Fruit fly (Drosophila melanogaster) whole organism, embryonic: ENCODE data around the gene ihog.

ENCODE experiments used
- Bdp1 ChIP-seq: fragments of 200-800 bp; sonication (Bioruptor generic); optimal IDR thresholded peaks from 3 replicates; lab custom pipeline; 2016; ENCODE audit warnings: missing biosample characterization, missing genetic modification characterization
- CG10321 ChIP-seq: fragments of 200-800 bp; sonication (Bioruptor generic); IDR thresholded peaks from 2 replicates; pipeline ENCODE4 v1.3.6; 2022; ENCODE audit warnings: missing biosample characterization, missing genetic modification characterization
- CG10366 ChIP-seq: fragments of 200-800 bp; sonication (Bioruptor generic); IDR thresholded peaks from 2 replicates; pipeline ENCODE4 v1.3.6; 2022; ENCODE audit warnings: missing biosample characterization, missing genetic modification characterization
- CG11398 ChIP-seq: fragments of 200-800 bp; sonication (Bioruptor generic); optimal IDR thresholded peaks from 2 replicates; lab custom pipeline; 2016; ENCODE audit warnings: missing biosample characterization, missing genetic modification characterization
- CG11723 ChIP-seq: fragments of 200-800 bp; sonication (Bioruptor generic); optimal IDR thresholded peaks from 2 replicates; lab custom pipeline; 2017; ENCODE audit warnings: missing biosample characterization, mild to moderate bottlenecking, missing genetic modification characterization
- CG12744 ChIP-seq: fragments of 200-800 bp; sonication (Bioruptor generic); optimal IDR thresholded peaks from 2 replicates; lab custom pipeline; 2016; ENCODE audit warnings: missing biosample characterization, missing genetic modification characterization
- CG15269 ChIP-seq: fragments of 200-800 bp; sonication (Bioruptor generic); optimal IDR thresholded peaks from 2 replicates; lab custom pipeline; 2018; ENCODE audit warnings: missing biosample characterization, mild to moderate bottlenecking, missing genetic modification characterization, moderate library complexity
- CG15479 ChIP-seq: fragments of 200-800 bp; sonication (Bioruptor generic); optimal IDR thresholded peaks from 3 replicates; lab custom pipeline; 2019; ENCODE audit warnings: missing biosample characterization, mild to moderate bottlenecking, missing genetic modification characterization, moderate library complexity
- CG1603 ChIP-seq: fragments of 200-800 bp; sonication (Bioruptor generic); optimal IDR thresholded peaks from 2 replicates; lab custom pipeline; 2019; ENCODE audit warnings: missing biosample characterization, mild to moderate bottlenecking, missing genetic modification characterization, moderate library complexity
- CG17186 ChIP-seq: fragments of 200-800 bp; sonication (Bioruptor generic); optimal IDR thresholded peaks from 3 replicates; lab custom pipeline; 2017; ENCODE audit warnings: missing biosample characterization, missing genetic modification reagents, missing genetic modification characterization
- CG17829 ChIP-seq: fragments of 200-800 bp; optimal IDR thresholded peaks from 2 replicates; lab custom pipeline; 2019; ENCODE audit warnings: missing biosample characterization, mild to moderate bottlenecking, missing genetic modification characterization, moderate library complexity
- CG18262 ChIP-seq: fragments of 200-800 bp; optimal IDR thresholded peaks from 3 replicates; lab custom pipeline; 2019; ENCODE audit warnings: missing biosample characterization, mild to moderate bottlenecking, missing genetic modification characterization, moderate library complexity
- CG18619 ChIP-seq: fragments of 200-800 bp; sonication (Bioruptor generic); optimal IDR thresholded peaks from 3 replicates; lab custom pipeline; 2017; ENCODE audit warnings: missing biosample characterization, mild to moderate bottlenecking, missing genetic modification characterization
- CG2875 ChIP-seq: fragments of 200-800 bp; sonication (Bioruptor generic); optimal IDR thresholded peaks from 2 replicates; lab custom pipeline; 2017; ENCODE audit warnings: missing biosample characterization, mild to moderate bottlenecking, missing genetic modification characterization, missing genetic modification reagents
- CG32532 ChIP-seq: fragments of 200-800 bp; sonication (Bioruptor generic); IDR thresholded peaks from 2 replicates; pipeline ENCODE4 v1.3.6; 2022; ENCODE audit warnings: missing biosample characterization, missing genetic modification characterization
- CG4820 ChIP-seq: fragments of 200-800 bp; sonication (Bioruptor generic); optimal IDR thresholded peaks from 3 replicates; lab custom pipeline; 2016; ENCODE audit warnings: missing biosample characterization, missing genetic modification characterization
- CG7357 ChIP-seq: fragments of 200-800 bp; sonication (Bioruptor generic); IDR thresholded peaks from 3 replicates; pipeline ENCODE4 v1.3.6; 2022; ENCODE audit warnings: missing biosample characterization, missing genetic modification characterization
- CG7963 ChIP-seq: fragments of 200-800 bp; sonication (Bioruptor generic); IDR thresholded peaks from 3 replicates; pipeline ENCODE4 v1.3.6; 2022; ENCODE audit warnings: missing biosample characterization, missing genetic modification characterization; ENCODE audit not compliant: partially characterized antibody
- CG8089 ChIP-seq: fragments of 200-800 bp; sonication (Bioruptor generic); optimal IDR thresholded peaks from 3 replicates; lab custom pipeline; 2016; ENCODE audit warnings: missing biosample characterization, missing genetic modification characterization
- D ChIP-seq, 2 experiments: fragments of 200-800 bp in 1 of 2; fragments of >200 bp in 1 of 2; sonication (Bioruptor generic) in 1 of 2; optimal IDR thresholded peaks; 2 replicates in 1 of 2; 3 replicates in 1 of 2; lab custom pipeline; 2017; ENCODE audit warnings: mild to moderate bottlenecking in 1 of 2, missing biosample characterization in 1 of 2, missing genetic modification characterization in 1 of 2, missing genetic modification reagents in 1 of 2
- D19A ChIP-seq: fragments of 200-800 bp; optimal IDR thresholded peaks from 3 replicates; lab custom pipeline; 2019; ENCODE audit warnings: missing biosample characterization, mild to moderate bottlenecking, missing genetic modification characterization, moderate library complexity
- HLHmδ ChIP-seq: fragments of 200-800 bp; sonication (Bioruptor generic); optimal IDR thresholded peaks from 2 replicates; lab custom pipeline; 2018; ENCODE audit warnings: missing biosample characterization, mild to moderate bottlenecking, missing genetic modification characterization, moderate library complexity
- MESR4 ChIP-seq: fragments of 200-800 bp; sonication (Bioruptor generic); optimal IDR thresholded peaks from 2 replicates; lab custom pipeline; 2018; ENCODE audit warnings: missing biosample characterization, mild to moderate bottlenecking, missing genetic modification characterization, moderate library complexity
- Opbp ChIP-seq: fragments of 200-800 bp; sonication (Bioruptor generic); IDR thresholded peaks from 3 replicates; pipeline ENCODE4 v1.3.6; 2022; ENCODE audit warnings: missing biosample characterization, missing genetic modification characterization; ENCODE audit not compliant: partially characterized antibody
- Rfx ChIP-seq: fragments of 200-800 bp; sonication (Bioruptor generic); IDR thresholded peaks from 2 replicates; pipeline ENCODE4 v1.3.6; 2022; ENCODE audit warnings: missing biosample characterization, missing genetic modification characterization
- TFAM ChIP-seq: fragments of 200-800 bp; sonication (Bioruptor generic); optimal IDR thresholded peaks from 2 replicates; lab custom pipeline; 2017; ENCODE audit warnings: missing biosample characterization, missing genetic modification characterization, inconsistent platforms
- Xrp1 ChIP-seq: fragments of 200-800 bp; sonication (Bioruptor generic); IDR thresholded peaks from 2 replicates; pipeline ENCODE4 v1.3.6; 2022; ENCODE audit warnings: missing biosample characterization, missing genetic modification characterization
- amos ChIP-seq: fragments of 200-800 bp; sonication (Bioruptor generic); IDR thresholded peaks from 2 replicates; pipeline ENCODE4 v1.3.6; 2022; ENCODE audit warnings: missing biosample characterization, missing genetic modification characterization; ENCODE audit not compliant: partially characterized antibody
- chinmo ChIP-seq: fragments of 200-800 bp; sonication (Bioruptor generic); IDR thresholded peaks from 4 replicates; pipeline ENCODE4 v1.3.6; 2022; ENCODE audit warnings: missing biosample characterization, missing genetic modification characterization; ENCODE audit not compliant: partially characterized antibody
- ci ChIP-seq: fragments of 200-800 bp; sonication (Bioruptor generic); IDR thresholded peaks from 3 replicates; pipeline ENCODE4 v1.3.6; 2022; ENCODE audit warnings: missing biosample characterization, missing genetic modification characterization
- dimm ChIP-seq: fragments of 200-800 bp; sonication (Bioruptor generic); IDR thresholded peaks from 2 replicates; pipeline ENCODE4 v1.3.6; 2022; ENCODE audit warnings: missing biosample characterization, missing genetic modification characterization
- esg ChIP-seq: fragments of 200-800 bp; sonication (Bioruptor generic); conservative IDR thresholded peaks from 2 replicates; pipeline ENCODE4 v1.3.6; 2022; ENCODE audit warnings: missing biosample characterization, missing genetic modification characterization
- fd96Cb ChIP-seq: fragments of 200-800 bp; sonication (Bioruptor generic); optimal IDR thresholded peaks from 2 replicates; lab custom pipeline; 2018; ENCODE audit warnings: missing biosample characterization, mild to moderate bottlenecking, missing genetic modification characterization, moderate library complexity
- fu2 ChIP-seq: fragments of 200-800 bp; sonication (Bioruptor generic); optimal IDR thresholded peaks from 2 replicates; lab custom pipeline; 2016; ENCODE audit warnings: missing biosample characterization, missing genetic modification characterization
- grn ChIP-seq: fragments of 200-800 bp; sonication (Bioruptor generic); optimal IDR thresholded peaks from 3 replicates; lab custom pipeline; 2017; ENCODE audit warnings: missing biosample characterization, missing genetic modification characterization
- gsb ChIP-seq: fragments of 200-800 bp; sonication (Bioruptor generic); IDR thresholded peaks from 2 replicates; pipeline ENCODE4 v1.3.6; 2022; ENCODE audit warnings: missing biosample characterization, missing genetic modification characterization
- jigr1 ChIP-seq: fragments of 200-800 bp; sonication (Bioruptor generic); IDR thresholded peaks from 3 replicates; pipeline ENCODE4 v1.3.6; 2022; ENCODE audit warnings: missing biosample characterization, missing genetic modification characterization
- kni ChIP-seq: fragments of 200-800 bp; sonication (Bioruptor generic); optimal IDR thresholded peaks from 3 replicates; lab custom pipeline; 2017; ENCODE audit warnings: mild to moderate bottlenecking, missing biosample characterization, missing genetic modification reagents, missing genetic modification characterization
- lov ChIP-seq, 2 experiments: fragments of 200-800 bp in 1 of 2; fragments of >200 bp in 1 of 2; sonication (Bioruptor generic) in 1 of 2; IDR thresholded peaks in 1 of 2; optimal IDR thresholded peaks in 1 of 2; 2 replicates in 1 of 2; 3 replicates in 1 of 2; pipeline versions ENCODE4 v1.3.6 to Lab custom; 2017 to 2022; ENCODE audit warnings: missing biosample characterization in 1 of 2, missing genetic modification characterization in 1 of 2
- mirr ChIP-seq: fragments of 200-800 bp; sonication (Bioruptor generic); optimal IDR thresholded peaks from 3 replicates; lab custom pipeline; 2018; ENCODE audit warnings: missing biosample characterization, mild to moderate bottlenecking, missing genetic modification characterization
- nerfin-2 ChIP-seq: fragments of 200-800 bp; sonication (Bioruptor generic); IDR thresholded peaks from 2 replicates; pipeline ENCODE4 v1.3.6; 2022; ENCODE audit warnings: missing biosample characterization, missing genetic modification characterization; ENCODE audit not compliant: partially characterized antibody
- pzg ChIP-seq: fragments of 200-800 bp; sonication (Bioruptor generic); optimal IDR thresholded peaks from 3 replicates; lab custom pipeline; 2018; ENCODE audit warnings: missing biosample characterization, mild to moderate bottlenecking, missing genetic modification characterization, moderate library complexity
- sens-2 ChIP-seq: fragments of 200-800 bp; sonication (Bioruptor generic); IDR thresholded peaks from 2 replicates; pipeline ENCODE4 v1.3.6; 2022; ENCODE audit warnings: missing biosample characterization, missing genetic modification characterization
- sr ChIP-seq: fragments of 200-800 bp; sonication (Bioruptor generic); IDR thresholded peaks from 3 replicates; pipeline ENCODE4 v1.3.6; 2022; ENCODE audit warnings: missing biosample characterization, missing genetic modification characterization
- stc ChIP-seq: fragments of 200-800 bp; sonication (Bioruptor generic); IDR thresholded peaks from 2 replicates; pipeline ENCODE4 v1.3.6; 2022; ENCODE audit warnings: missing biosample characterization, missing genetic modification characterization
- tap ChIP-seq: fragments of 200-800 bp; optimal IDR thresholded peaks from 3 replicates; lab custom pipeline; 2019; ENCODE audit warnings: missing biosample characterization, mild to moderate bottlenecking, missing genetic modification characterization, moderate library complexity
- twi ChIP-seq: fragments of 200-800 bp; optimal IDR thresholded peaks from 2 replicates; lab custom pipeline; 2019; ENCODE audit warnings: missing biosample characterization, mild to moderate bottlenecking, missing genetic modification characterization, moderate library complexity
- usp ChIP-seq: fragments of >200 bp; optimal IDR thresholded peaks from 2 replicates; lab custom pipeline; 2017; ENCODE audit warnings: missing biosample characterization, missing genetic modification characterization
- wor ChIP-seq: fragments of 200-800 bp; sonication (Bioruptor generic); IDR thresholded peaks from 2 replicates; pipeline ENCODE4 v1.3.6; 2022; ENCODE audit warnings: missing biosample characterization, missing genetic modification characterization

Gene ihog

DNA sequence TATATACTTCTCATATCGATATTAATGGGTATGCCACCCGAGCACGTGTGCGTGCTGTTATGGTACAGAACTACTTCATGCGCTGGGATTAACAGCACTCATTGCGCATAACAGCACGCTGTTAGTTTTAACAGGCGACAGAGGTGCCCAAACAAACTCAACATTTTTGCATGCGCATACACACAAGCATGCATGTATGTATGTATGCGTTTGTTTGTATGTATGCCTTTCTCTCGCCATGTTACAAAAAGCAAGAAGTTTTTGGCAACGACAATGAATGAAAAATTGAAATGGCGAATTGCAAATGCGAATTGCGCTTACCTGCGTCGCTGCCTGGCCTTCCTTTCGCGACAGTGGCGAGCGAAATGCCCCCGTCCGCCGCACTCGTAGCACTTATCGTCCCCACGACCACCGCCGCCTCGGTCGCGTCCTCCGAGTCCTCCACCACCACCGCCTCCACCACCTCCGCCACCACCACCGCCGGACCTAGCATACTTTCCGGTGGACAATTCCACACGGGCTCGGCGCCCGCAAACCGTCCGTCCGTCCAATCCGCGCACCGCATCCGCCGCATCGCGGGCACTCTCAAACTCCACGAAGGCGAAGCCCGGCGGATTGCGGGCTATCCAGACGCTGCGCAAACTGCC is 29.3 kb downstream of the ihog start (continued):
- TF ChIP-seq CG17186 (GFP tag; lab: Kevin White, UChicago), result peak; percentile 99
- peak; percentile 48 for TF ChIP-seq CG18262 (tag; lab: Kevin White, UChicago)
- TF ChIP-seq lov (optimal IDR thresholded peaks at IDR 0.05; lab: Kevin White, UChicago), result no peak
- no peak for TF ChIP-seq lov (GFP tag; IDR thresholded peaks at IDR 0.05; lab: Robert Waterston, UW)
- TF ChIP-seq nerfin-2 (GFP tag; lab: Robert Waterston, UW), result no peak
- 0 out of 4 replicates have a peak, but pooled peaks have one; percentile 45 for TF ChIP-seq chinmo (GFP tag; lab: Robert Waterston, UW)
- TF ChIP-seq amos (GFP tag; lab: Robert Waterston, UW), result no peak
- TF ChIP-seq ci (GFP tag; lab: Robert Waterston, UW), result no peak
- no peak for TF ChIP-seq tap (tag; lab: Kevin White, UChicago)
- no peak for TF ChIP-seq jigr1 (GFP tag; lab: Robert Waterston, UW)
- TF ChIP-seq pzg (GFP tag; lab: Kevin White, UChicago), result peak; percentile 49
- no peak for TF ChIP-seq CG11723 (GFP tag; lab: Kevin White, UChicago)
- TF ChIP-seq CG1603 (tag; lab: Kevin White, UChicago), result peak; percentile 7
- TF ChIP-seq mirr, result no peak
- TF ChIP-seq CG10366 (GFP tag; lab: Robert Waterston, UW), result no peak
- no peak for TF ChIP-seq CG4820
- peak; percentile 32 for TF ChIP-seq MESR4 (GFP tag; lab: Kevin White, UChicago)
- no peak for TF ChIP-seq CG17829
- TF ChIP-seq Opbp, result 0 out of 3 replicates have a peak, but pooled peaks have one; percentile 33
- no peak for TF ChIP-seq dimm (GFP tag; lab: Robert Waterston, UW)
- no peak for TF ChIP-seq CG7357 (GFP tag; lab: Robert Waterston, UW)
- TF ChIP-seq gsb (GFP tag; lab: Robert Waterston, UW), result no peak
- TF ChIP-seq twi (tag; lab: Kevin White, UChicago), result no peak
- no peak for TF ChIP-seq fu2
- no peak for TF ChIP-seq usp
- no peak for TF ChIP-seq Bdp1 (GFP tag; lab: Kevin White, UChicago)
- no peak for TF ChIP-seq CG12744 (GFP tag; lab: Kevin White, UChicago)
- TF ChIP-seq esg (GFP tag; lab: Robert Waterston, UW), result no peak
- no peak for TF ChIP-seq HLHmδ (GFP tag; lab: Kevin White, UChicago)
- TF ChIP-seq sr (GFP tag; lab: Robert Waterston, UW), result no peak
- TF ChIP-seq Rfx (GFP tag; lab: Robert Waterston, UW), result no peak
- TF ChIP-seq CG10321, result no peak
- no peak for TF ChIP-seq D (optimal IDR thresholded peaks at IDR 0.05; lab: Kevin White, UChicago)
- TF ChIP-seq D (GFP tag; optimal IDR thresholded peaks at IDR 0.05; lab: Kevin White, UChicago), result no peak
- TF ChIP-seq stc, result no peak
- TF ChIP-seq CG7963 (GFP tag; lab: Robert Waterston, UW), result 0 out of 3 replicates have a peak, but pooled peaks have one; percentile 12
- no peak for TF ChIP-seq sens-2 (GFP tag; lab: Robert Waterston, UW)
- TF ChIP-seq CG15479, result peak; percentile 63
- TF ChIP-seq CG32532 (GFP tag; lab: Robert Waterston, UW), result no peak
- TF ChIP-seq TFAM, result no peak
- no peak for TF ChIP-seq kni (GFP tag; lab: Kevin White, UChicago)
- TF ChIP-seq CG2875 (GFP tag; lab: Kevin White, UChicago), result no peak
- no peak for TF ChIP-seq CG8089 (GFP tag; lab: Kevin White, UChicago)
- TF ChIP-seq CG18619, result peak; percentile 16
- no peak for TF ChIP-seq CG11398 (GFP tag; lab: Kevin White, UChicago)
- TF ChIP-seq grn (GFP tag; lab: Kevin White, UChicago), result no peak
- TF ChIP-seq D19A (tag; lab: Kevin White, UChicago), result no peak
- TF ChIP-seq Xrp1 (GFP tag; lab: Robert Waterston, UW), result no peak
- TF ChIP-seq wor (GFP tag; lab: Robert Waterston, UW), result no peak
- no peak for TF ChIP-seq CG15269 (tag; lab: Kevin White, UChicago)
- TF ChIP-seq fd96Cb (tag; lab: Kevin White, UChicago), result no peak
